Worm (Caenorhabditis elegans) whole organism, L4/young adult: ENCODE data around the gene R04A9.7.

Source experiments
- W03F9.2 ChIP-seq: fragments of 150-350 bp; optimal IDR thresholded peaks from 2 replicates; lab custom pipeline; 2014; ENCODE audit warnings: missing biosample characterization, missing genetic modification characterization
- dao-5 ChIP-seq: sonication (generic microtip); optimal IDR thresholded peaks from 2 replicates; lab custom pipeline; 2016; ENCODE audit warnings: missing genotype, missing genetic modification characterization, moderate library complexity, missing compliant biosample characterization
- him-1 ChIP-seq: sonication (generic microtip); optimal IDR thresholded peaks from 2 replicates; lab custom pipeline; 2016; ENCODE audit warnings: missing genotype, missing genetic modification reagents, missing genetic modification characterization, missing compliant biosample characterization

Gene R04A9.7

ce11 chrX:394709-395108, at the start of gene R04A9.7:
TSS of gene R04A9.7 (minus strand) at chrX:394892.
- no peak for TF ChIP-seq dao-5 (tag; lab: Kevin White, UChicago)

DNA sequence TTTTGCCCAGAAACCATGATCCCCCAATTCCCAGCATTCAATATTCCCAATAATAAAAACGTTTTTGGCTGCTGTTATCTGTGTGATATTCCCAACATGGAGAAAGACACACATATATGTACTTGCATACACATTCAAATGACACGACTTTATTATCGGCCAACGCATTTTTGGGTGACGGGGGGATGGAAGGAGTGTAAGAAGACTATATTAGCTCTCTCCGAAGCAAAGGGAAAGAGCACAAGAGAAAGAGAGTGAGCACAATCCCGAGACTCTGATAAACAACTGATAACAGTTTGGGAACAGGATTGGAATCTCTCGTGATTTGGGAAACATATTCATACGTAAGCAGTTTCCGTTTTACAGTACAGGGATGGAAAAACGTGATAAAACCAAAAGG, 45.7 kb upstream of the R04A9.7 start:
- no peak for TF ChIP-seq dao-5 (tag; lab: Kevin White, UChicago)
- TF ChIP-seq W03F9.2, result no peak
- TF ChIP-seq him-1 (tag; lab: Kevin White, UChicago), result no peak

DNA sequence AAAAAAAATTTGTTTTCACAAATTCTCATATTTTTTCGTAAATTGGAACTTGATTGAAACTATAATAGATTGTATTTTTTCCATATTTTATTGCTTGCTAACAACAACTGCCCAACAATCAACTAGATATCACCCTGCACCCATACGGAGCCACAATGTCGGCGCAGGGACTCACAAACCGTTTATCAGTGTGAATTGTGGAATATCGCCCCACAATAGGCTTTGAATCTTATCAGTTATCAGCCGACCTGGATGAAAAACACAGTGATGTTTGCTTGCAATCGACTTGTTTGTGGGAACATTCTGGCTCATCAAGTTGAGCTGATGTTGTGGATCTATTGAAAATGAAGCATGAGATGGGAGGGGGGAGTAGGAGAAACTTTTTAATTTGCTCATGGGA, 44.3 kb upstream of the R04A9.7 start:
- no peak for TF ChIP-seq dao-5 (tag; lab: Kevin White, UChicago)
- TF ChIP-seq him-1 (tag; lab: Kevin White, UChicago), result no peak
- no peak for TF ChIP-seq W03F9.2

DNA sequence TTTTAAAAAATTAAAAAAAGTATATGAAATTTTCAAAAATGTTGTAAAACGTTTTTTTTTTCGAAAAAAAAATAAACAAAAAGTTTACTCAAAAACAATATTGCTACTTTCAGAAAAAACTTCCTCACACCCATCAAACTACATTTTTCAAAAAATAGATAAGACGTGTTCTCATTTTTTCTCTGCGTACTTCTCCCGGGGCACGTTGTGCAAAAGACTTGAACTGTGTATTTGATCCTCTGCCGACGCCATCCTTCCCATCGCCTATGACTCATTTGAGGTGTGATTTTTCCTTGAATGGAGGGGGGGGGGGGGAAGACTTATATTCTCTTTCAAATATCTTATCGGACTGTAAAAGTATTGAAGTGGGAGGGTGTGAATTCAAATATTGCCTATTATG, 43.7 kb upstream of the R04A9.7 start:
- no peak for TF ChIP-seq him-1 (tag; lab: Kevin White, UChicago)
- no peak for TF ChIP-seq dao-5 (tag; lab: Kevin White, UChicago)
- no peak for TF ChIP-seq W03F9.2

DNA sequence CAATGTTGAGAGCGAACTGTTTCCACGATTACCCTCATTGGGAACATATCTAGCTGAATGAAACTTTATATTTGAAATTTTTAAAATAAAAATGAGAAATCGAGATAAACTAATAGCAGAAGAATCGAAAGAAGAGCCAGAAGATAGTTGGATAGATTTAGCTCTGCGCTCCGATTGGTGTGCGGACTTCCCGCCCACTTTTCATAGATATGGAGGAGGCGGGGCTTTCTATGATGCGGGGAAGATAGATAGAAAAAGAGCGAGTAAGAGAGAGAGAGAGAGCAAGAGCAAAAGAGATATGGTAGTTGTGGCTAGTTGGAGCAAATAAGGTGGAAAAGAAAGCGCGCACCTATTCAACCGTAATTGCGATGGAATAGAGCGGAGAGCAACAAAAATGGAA, 39.1 kb upstream of the R04A9.7 start, which contains the start of gene dve-1:
Gene dve-1 (minus strand): TSS at position 66 of the 400 bp plus-strand sequence.
- no peak for TF ChIP-seq W03F9.2
- no peak for TF ChIP-seq dao-5 (tag; lab: Kevin White, UChicago)
- TF ChIP-seq him-1 (tag; lab: Kevin White, UChicago), result no peak

DNA sequence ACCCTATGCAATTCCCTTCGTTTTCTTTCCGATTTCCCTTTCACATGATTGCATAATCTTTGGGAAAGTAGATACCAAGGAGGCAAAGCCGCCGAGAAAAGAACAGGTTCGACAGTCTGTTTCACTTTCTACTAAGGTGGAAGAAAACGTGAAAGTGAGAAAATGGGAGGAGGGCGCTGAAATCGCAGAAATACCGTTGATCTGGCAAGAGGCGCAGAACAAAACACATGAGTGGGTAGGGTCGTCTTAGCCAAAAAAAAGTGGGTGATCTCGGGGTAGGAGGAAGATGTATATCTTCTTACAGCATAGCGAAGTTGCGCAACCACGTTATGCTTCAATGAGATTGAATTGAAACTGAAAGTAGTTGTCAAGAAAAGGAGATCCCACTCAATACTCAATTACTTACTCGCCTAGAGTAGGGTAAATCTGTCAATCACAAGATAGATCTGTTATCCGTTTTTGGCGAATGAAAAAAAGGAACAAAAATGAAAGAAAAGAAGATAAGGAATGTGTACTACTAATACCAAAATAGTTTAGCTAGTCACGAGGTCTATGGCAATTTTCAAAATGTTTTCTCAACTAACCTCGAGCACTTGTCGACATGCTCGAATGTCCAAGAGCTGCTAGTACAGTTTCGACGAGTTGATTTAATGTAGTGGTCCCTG, 38.5 kb upstream of the R04A9.7 start:
- TF ChIP-seq W03F9.2 (no peak), dao-5 (tag; lab: Kevin White, UChicago) (no peak), him-1 (tag; lab: Kevin White, UChicago) (no peak)

DNA sequence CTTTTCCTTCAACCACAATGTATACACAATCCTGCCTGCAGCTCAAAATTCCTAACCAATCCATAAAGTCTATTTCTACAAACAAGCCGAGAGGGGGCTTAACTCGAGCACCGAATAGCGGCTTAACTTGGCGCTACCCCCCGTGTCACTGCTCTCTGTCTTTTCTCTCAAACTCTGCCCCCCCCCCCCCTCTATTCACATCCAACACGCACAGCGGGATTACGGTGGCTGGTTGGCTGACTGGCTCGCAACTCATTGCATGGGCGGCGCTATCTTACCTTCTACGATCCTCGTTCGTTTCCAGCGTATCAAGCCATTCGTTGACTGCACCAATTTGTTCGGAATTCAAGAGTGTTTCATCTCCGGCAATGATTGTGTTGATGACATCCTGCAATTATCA, 36.9 kb upstream of the R04A9.7 start:
- TF ChIP-seq dao-5 (tag; lab: Kevin White, UChicago) (no peak), W03F9.2 (no peak)

DNA sequence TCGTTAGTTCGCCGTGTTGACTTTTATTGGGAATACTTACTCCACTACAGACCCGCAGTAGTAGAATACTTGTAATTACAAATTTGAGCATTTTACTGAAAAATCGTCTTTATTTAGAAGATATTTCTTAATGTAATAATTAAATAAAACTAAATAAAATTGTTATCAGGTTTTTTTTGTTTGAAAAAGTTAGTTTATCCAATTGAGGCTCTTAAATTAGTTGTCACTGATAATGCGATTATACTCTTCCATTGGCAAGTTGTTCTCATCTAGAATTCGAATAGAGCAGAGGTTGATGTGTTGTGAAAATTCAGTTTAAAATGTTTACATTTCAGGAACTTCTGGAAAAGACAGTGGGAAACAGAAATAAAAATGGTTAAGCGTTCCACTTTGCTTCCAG, 30.8 kb upstream of the R04A9.7 start, which contains the start of gene ZK1193.2:
Gene ZK1193.2 (minus strand): TSS at position 101 of the 400 bp plus-strand sequence.
- TF ChIP-seq W03F9.2 (no peak), him-1 (tag; lab: Kevin White, UChicago) (no peak), dao-5 (tag; lab: Kevin White, UChicago) (no peak)

DNA sequence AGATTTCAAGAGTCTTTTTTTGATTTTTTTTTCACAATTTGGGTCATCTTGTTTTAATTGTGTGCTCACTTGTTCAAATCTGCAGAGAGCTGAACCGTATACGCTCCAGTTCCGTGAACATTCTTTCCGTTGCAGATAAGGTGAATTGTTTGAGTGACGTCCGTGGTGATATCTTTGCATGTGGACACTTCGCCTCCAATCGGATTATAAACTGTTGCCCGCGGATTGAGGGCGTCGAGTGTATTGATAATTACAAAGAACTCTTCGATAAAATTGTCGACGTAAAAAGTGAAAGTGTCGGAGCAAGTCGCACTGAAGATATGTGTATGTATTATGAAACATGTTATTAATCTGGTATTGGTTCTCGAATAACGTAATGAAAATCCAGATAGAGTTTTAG, 29.1 kb upstream of the R04A9.7 start:
- TF ChIP-seq him-1 (tag; lab: Kevin White, UChicago) (no peak), W03F9.2 (no peak), dao-5 (tag; lab: Kevin White, UChicago) (no peak)

DNA sequence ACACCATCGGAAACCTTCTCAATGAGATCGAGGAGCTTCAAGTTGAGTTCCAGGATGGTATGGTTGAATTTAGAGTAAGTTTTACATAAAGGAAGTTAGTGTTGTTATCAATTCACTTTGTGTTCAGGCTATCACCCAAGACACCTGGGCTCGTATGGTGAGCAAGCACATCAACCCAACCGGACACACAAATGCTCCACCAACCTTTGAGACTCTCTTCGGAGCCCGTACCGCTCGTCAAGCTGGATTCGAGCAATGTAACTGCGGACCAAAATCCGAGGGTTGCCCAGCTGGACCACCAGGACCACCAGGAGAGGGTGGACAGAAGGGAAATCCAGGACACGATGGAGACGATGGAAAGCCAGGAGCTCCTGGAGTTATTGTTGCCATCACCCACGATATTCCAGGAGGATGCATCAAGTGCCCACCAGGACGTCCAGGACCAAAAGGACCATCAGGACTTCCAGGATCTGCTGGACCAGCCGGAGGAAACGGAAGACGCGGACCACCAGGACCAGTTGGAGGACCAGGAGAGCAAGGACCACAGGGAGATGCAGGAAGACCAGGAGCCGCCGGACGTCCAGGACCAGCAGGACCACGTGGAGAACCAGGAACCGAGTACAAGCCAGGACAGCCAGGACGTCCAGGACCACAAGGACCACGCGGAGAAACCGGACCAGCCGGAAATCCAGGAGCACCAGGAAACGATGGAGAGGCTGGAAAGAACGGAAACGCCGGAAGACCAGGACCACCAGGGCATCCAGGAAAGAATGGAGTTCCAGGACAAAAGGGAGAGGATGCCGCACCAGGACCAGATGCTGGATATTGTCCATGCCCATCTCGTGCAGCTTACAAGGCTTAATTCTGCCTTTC, 27.3 kb upstream of the R04A9.7 start:
- TF ChIP-seq him-1 (tag; lab: Kevin White, UChicago) (no peak), W03F9.2 (no peak), dao-5 (tag; lab: Kevin White, UChicago) (no peak)

DNA sequence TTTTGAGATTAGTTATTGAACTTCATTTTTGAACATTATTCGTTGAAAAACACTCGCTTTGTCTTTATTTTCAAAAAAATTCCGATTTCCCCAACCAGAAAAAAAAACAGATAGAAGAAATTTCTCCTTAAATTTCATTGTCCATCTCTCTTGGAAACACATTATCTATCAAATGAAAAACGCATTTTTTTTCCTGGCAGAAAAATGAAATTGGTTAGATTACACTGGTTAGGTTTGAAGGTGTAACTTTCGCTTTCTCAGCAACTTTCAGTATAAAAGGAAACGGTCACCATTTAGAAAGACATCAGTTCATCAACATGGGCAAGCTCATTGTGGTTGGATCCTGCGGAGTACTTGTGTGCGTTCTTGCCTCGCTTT, 26.7 kb upstream of the R04A9.7 start, which contains the start of gene col-19:
Gene col-19 (plus strand): TSS at position 301 of the 378 bp plus-strand sequence.
- TF ChIP-seq dao-5 (tag; lab: Kevin White, UChicago) (no peak), him-1 (tag; lab: Kevin White, UChicago) (no peak), W03F9.2 (no peak)

DNA sequence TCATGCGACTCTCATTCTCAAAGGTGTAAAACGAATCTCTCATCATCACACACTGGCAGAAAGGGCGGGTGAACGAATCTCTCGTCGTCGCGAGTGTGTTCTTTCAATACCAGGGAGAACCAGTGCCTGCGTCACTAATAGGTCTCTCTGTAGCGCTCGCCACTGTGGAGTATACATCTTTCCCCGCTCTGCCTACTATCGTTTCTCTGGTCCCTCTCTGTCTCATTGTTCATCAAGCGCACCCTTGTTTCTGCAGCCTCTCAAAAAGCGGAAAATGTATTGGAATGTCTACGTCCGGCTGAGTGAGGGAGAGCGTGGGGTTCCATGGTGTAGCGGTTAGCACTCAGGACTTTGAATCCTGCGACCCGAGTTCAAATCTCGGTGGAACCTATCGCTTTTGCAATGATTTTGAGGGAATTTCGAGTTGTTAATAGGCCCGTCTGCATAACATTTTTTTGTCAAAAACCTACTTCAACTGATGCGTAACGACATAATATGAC, 15.4 kb upstream of the R04A9.7 start:
- peak; percentile 79 for TF ChIP-seq dao-5 (tag; lab: Kevin White, UChicago)
- peak; percentile 92 for TF ChIP-seq him-1 (tag; lab: Kevin White, UChicago)
- TF ChIP-seq W03F9.2, result peak; percentile 68

- TF ChIP-seq him-1 (tag; lab: Kevin White, UChicago), result no peak
- no peak for TF ChIP-seq dao-5 (tag; lab: Kevin White, UChicago)
- no peak for TF ChIP-seq W03F9.2
Observed at ce11 chrX:404597-404996, 9.9 kb upstream of the R04A9.7 start, which contains the start of gene R04A9.1. TSS of gene R04A9.1 (plus strand) at chrX:404897.

DNA sequence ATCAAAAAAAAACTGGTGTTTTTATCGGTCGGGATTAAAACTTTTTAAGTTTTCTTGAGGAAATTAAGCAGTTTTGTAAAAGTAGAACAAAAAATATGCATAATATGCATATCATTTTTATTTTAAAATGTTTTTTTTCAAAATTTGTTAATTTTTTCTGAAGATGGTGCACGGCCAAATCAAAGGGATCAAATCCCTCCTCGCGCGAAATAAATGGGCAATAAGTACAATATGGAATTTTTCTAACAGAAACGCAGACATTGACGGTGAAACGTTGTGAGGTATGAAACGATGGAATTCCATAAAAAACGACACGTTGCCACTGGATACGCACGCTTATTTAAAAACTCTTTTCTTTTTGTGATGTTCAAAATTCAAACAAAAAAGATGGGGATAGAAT, 8.3 kb upstream of the R04A9.7 start:
- no peak for TF ChIP-seq W03F9.2
- TF ChIP-seq him-1 (tag; lab: Kevin White, UChicago), result no peak
- no peak for TF ChIP-seq dao-5 (tag; lab: Kevin White, UChicago)
